Fruit fly (Drosophila melanogaster) whole organism, embryonic: Measurements from ENCODE around the gene cindr.

Experiments used
- Ada2b ChIP-seq: fragments of 200-800 bp; sonication (Bioruptor generic); IDR thresholded peaks from 2 replicates; pipeline ENCODE4 v1.3.6; 2022; ENCODE audit warnings: missing biosample characterization, missing genetic modification characterization
- Antp ChIP-seq: fragments of 200-800 bp; sonication (Bioruptor generic); optimal IDR thresholded peaks from 3 replicates; lab custom pipeline; 2016; ENCODE audit warnings: missing biosample characterization, missing genetic modification characterization
- Atf3 ChIP-seq: fragments of 200-800 bp; sonication (Bioruptor generic); optimal IDR thresholded peaks from 3 replicates; lab custom pipeline; 2016; ENCODE audit warnings: missing biosample characterization, missing genetic modification characterization
- CG11560 ChIP-seq: fragments of 200-800 bp; sonication (Bioruptor generic); IDR thresholded peaks from 3 replicates; pipeline ENCODE4 v1.3.6; 2022; ENCODE audit warnings: missing biosample characterization, missing genetic modification characterization
- CG12391 ChIP-seq: fragments of 200-800 bp; sonication (Bioruptor generic); optimal IDR thresholded peaks from 3 replicates; lab custom pipeline; 2018; ENCODE audit warnings: missing biosample characterization, mild to moderate bottlenecking, missing genetic modification characterization, moderate library complexity
- CG13296 ChIP-seq: fragments of 200-800 bp; sonication (Bioruptor generic); optimal IDR thresholded peaks from 3 replicates; lab custom pipeline; 2018; ENCODE audit warnings: missing biosample characterization, mild to moderate bottlenecking, missing genetic modification characterization
- CG13624 ChIP-seq: fragments of 200-800 bp; sonication (Bioruptor generic); optimal IDR thresholded peaks from 2 replicates; lab custom pipeline; 2016; ENCODE audit warnings: missing biosample characterization, missing genetic modification characterization
- CG1602 ChIP-seq: fragments of 200-800 bp; sonication (Bioruptor generic); optimal IDR thresholded peaks from 3 replicates; lab custom pipeline; 2016; ENCODE audit warnings: missing biosample characterization, missing genetic modification characterization
- CG16863 ChIP-seq: fragments of 200-800 bp; sonication (Bioruptor generic); optimal IDR thresholded peaks from 3 replicates; lab custom pipeline; 2016; ENCODE audit warnings: missing biosample characterization, missing genetic modification characterization
- CG17568 ChIP-seq: fragments of 200-800 bp; sonication (Bioruptor generic); optimal IDR thresholded peaks from 2 replicates; lab custom pipeline; 2018; ENCODE audit warnings: missing biosample characterization, mild to moderate bottlenecking, missing genetic modification characterization, moderate library complexity
- CG18476 ChIP-seq: fragments of 200-800 bp; sonication (Bioruptor generic); optimal IDR thresholded peaks from 2 replicates; lab custom pipeline; 2016; ENCODE audit warnings: missing biosample characterization, mild to moderate bottlenecking, missing genetic modification characterization
- CG2120 ChIP-seq: fragments of 200-800 bp; sonication (Bioruptor generic); optimal IDR thresholded peaks from 3 replicates; lab custom pipeline; 2016; ENCODE audit warnings: missing biosample characterization, missing genetic modification characterization
- CG31441 ChIP-seq: fragments of 200-800 bp; sonication (Bioruptor generic); IDR thresholded peaks from 2 replicates; pipeline ENCODE4 v1.3.6; 2022; ENCODE audit warnings: missing biosample characterization, missing genetic modification characterization
- CG34224 ChIP-seq: fragments of 200-800 bp; sonication (Bioruptor generic); IDR thresholded peaks from 3 replicates; pipeline ENCODE4 v1.3.6; 2022; ENCODE audit warnings: missing biosample characterization, missing genetic modification characterization; ENCODE audit not compliant: partially characterized antibody
- CG34422 ChIP-seq: fragments of 200-800 bp; sonication (Bioruptor generic); IDR thresholded peaks from 3 replicates; pipeline ENCODE4 v1.3.6; 2022; ENCODE audit warnings: missing biosample characterization, missing genetic modification characterization
- CG3995 ChIP-seq: fragments of 200-800 bp; sonication (Bioruptor generic); optimal IDR thresholded peaks from 3 replicates; lab custom pipeline; 2016; ENCODE audit warnings: missing biosample characterization, missing genetic modification characterization
- CG5245 ChIP-seq: fragments of 200-800 bp; sonication (Bioruptor generic); optimal IDR thresholded peaks from 3 replicates; lab custom pipeline; 2016; ENCODE audit warnings: missing biosample characterization, missing genetic modification characterization
- CG6254 ChIP-seq: fragments of 200-800 bp; sonication (Bioruptor generic); optimal IDR thresholded peaks from 3 replicates; lab custom pipeline; 2017; ENCODE audit warnings: mild to moderate bottlenecking, missing biosample characterization, missing genetic modification reagents, missing genetic modification characterization
- CG6683 ChIP-seq: fragments of 200-800 bp; sonication (Bioruptor generic); optimal IDR thresholded peaks from 2 replicates; lab custom pipeline; 2017; ENCODE audit warnings: missing biosample characterization, mild to moderate bottlenecking, missing genetic modification characterization, missing genetic modification reagents
- CG6689 ChIP-seq: fragments of 200-800 bp; sonication (Bioruptor generic); IDR thresholded peaks from 2 replicates; pipeline ENCODE4 v1.3.6; 2022; ENCODE audit warnings: missing biosample characterization, missing genetic modification characterization
- CG7357 ChIP-seq: fragments of 200-800 bp; sonication (Bioruptor generic); IDR thresholded peaks from 3 replicates; pipeline ENCODE4 v1.3.6; 2022; ENCODE audit warnings: missing biosample characterization, missing genetic modification characterization
- CG7556 ChIP-seq: fragments of 200-800 bp; sonication (Bioruptor generic); optimal IDR thresholded peaks from 2 replicates; lab custom pipeline; 2017; ENCODE audit warnings: missing biosample characterization, mild to moderate bottlenecking, missing genetic modification characterization
- CG8089 ChIP-seq: fragments of 200-800 bp; sonication (Bioruptor generic); optimal IDR thresholded peaks from 3 replicates; lab custom pipeline; 2016; ENCODE audit warnings: missing biosample characterization, missing genetic modification characterization
- CG8924 ChIP-seq: fragments of 200-800 bp; optimal IDR thresholded peaks from 3 replicates; lab custom pipeline; 2019; ENCODE audit warnings: missing biosample characterization, mild to moderate bottlenecking, missing genetic modification characterization, moderate library complexity
- CG8944 ChIP-seq: fragments of 200-800 bp; sonication (Bioruptor generic); optimal IDR thresholded peaks from 3 replicates; lab custom pipeline; 2016; ENCODE audit warnings: missing biosample characterization, missing genetic modification characterization
- CG9215 ChIP-seq: fragments of 200-800 bp; sonication (Bioruptor generic); IDR thresholded peaks from 2 replicates; pipeline ENCODE4 v1.3.6; 2022; ENCODE audit warnings: missing biosample characterization, missing genetic modification characterization
- CG9817 ChIP-seq: fragments of 200-800 bp; sonication (Bioruptor generic); optimal IDR thresholded peaks from 2 replicates; lab custom pipeline; 2018; ENCODE audit warnings: missing biosample characterization, mild to moderate bottlenecking, missing genetic modification characterization, moderate library complexity
- Dad ChIP-seq: fragments of 200-800 bp; sonication (Bioruptor generic); optimal IDR thresholded peaks from 3 replicates; lab custom pipeline; 2016; ENCODE audit warnings: missing biosample characterization, missing genetic modification characterization
- E2f1 ChIP-seq: fragments of 200-800 bp; sonication (Bioruptor generic); IDR thresholded peaks from 2 replicates; pipeline ENCODE4 v1.3.6; 2022; ENCODE audit warnings: missing biosample characterization, missing genetic modification characterization
- E2f2 ChIP-seq: fragments of 200-800 bp; sonication (Bioruptor generic); IDR thresholded peaks from 2 replicates; pipeline ENCODE4 v1.3.6; 2022; ENCODE audit warnings: missing biosample characterization, missing genetic modification characterization
- HHEX ChIP-seq: fragments of 200-800 bp; sonication (Bioruptor generic); optimal IDR thresholded peaks from 3 replicates; lab custom pipeline; 2017; ENCODE audit warnings: missing biosample characterization, mild to moderate bottlenecking, missing genetic modification characterization, missing genetic modification reagents
- Hr3 ChIP-seq: fragments of 200-800 bp; sonication (Bioruptor generic); optimal IDR thresholded peaks from 3 replicates; lab custom pipeline; 2016; ENCODE audit warnings: missing biosample characterization, missing genetic modification characterization
- Neu2 ChIP-seq: fragments of 200-800 bp; sonication (Bioruptor generic); optimal IDR thresholded peaks from 3 replicates; lab custom pipeline; 2016; ENCODE audit warnings: missing biosample characterization, missing genetic modification characterization, borderline replicate concordance
- Optix ChIP-seq: fragments of 200-800 bp; sonication (Bioruptor generic); IDR thresholded peaks from 3 replicates; pipeline ENCODE4 v1.3.6; 2022; ENCODE audit warnings: missing biosample characterization, missing genetic modification characterization
- Spps ChIP-seq: fragments of 200-800 bp; sonication (Bioruptor generic); optimal IDR thresholded peaks from 2 replicates; lab custom pipeline; 2018; ENCODE audit warnings: missing biosample characterization, mild to moderate bottlenecking, missing genetic modification characterization
- aop ChIP-seq: fragments of 200-800 bp; sonication (Bioruptor generic); IDR thresholded peaks from 2 replicates; pipeline ENCODE4 v1.3.6; 2022; ENCODE audit warnings: missing biosample characterization, missing genetic modification characterization
- ase ChIP-seq: fragments of 200-800 bp; sonication (Bioruptor generic); IDR thresholded peaks from 3 replicates; pipeline ENCODE4 v1.3.6; 2022; ENCODE audit warnings: missing biosample characterization, missing genetic modification characterization
- bigmax ChIP-seq: fragments of 200-800 bp; sonication (Bioruptor generic); optimal IDR thresholded peaks from 2 replicates; lab custom pipeline; 2018; ENCODE audit warnings: missing biosample characterization, mild to moderate bottlenecking, missing genetic modification characterization
- croc ChIP-seq: fragments of 200-800 bp; sonication (Bioruptor generic); conservative IDR thresholded peaks from 3 replicates; pipeline ENCODE4 v1.3.6; 2022; ENCODE audit warnings: missing biosample characterization, missing genetic modification characterization
- ham ChIP-seq: fragments of 200-800 bp; sonication (Bioruptor generic); IDR thresholded peaks from 2 replicates; pipeline ENCODE4 v1.3.6; 2022; ENCODE audit warnings: missing biosample characterization, missing genetic modification characterization
- hbn ChIP-seq: fragments of 200-800 bp; sonication (Bioruptor generic); IDR thresholded peaks from 2 replicates; pipeline ENCODE4 v1.3.6; 2022; ENCODE audit warnings: missing biosample characterization, missing genetic modification characterization; ENCODE audit not compliant: partially characterized antibody
- lbe ChIP-seq: fragments of 200-800 bp; sonication (Bioruptor generic); optimal IDR thresholded peaks from 2 replicates; lab custom pipeline; 2016; ENCODE audit warnings: missing biosample characterization, mild to moderate bottlenecking, missing genetic modification characterization
- lilli ChIP-seq: fragments of 200-800 bp; sonication (Bioruptor generic); optimal IDR thresholded peaks from 3 replicates; lab custom pipeline; 2016; ENCODE audit warnings: missing biosample characterization, missing genetic modification characterization
- nau ChIP-seq: fragments of 200-800 bp; sonication (Bioruptor generic); optimal IDR thresholded peaks from 3 replicates; lab custom pipeline; 2017; ENCODE audit warnings: missing biosample characterization, mild to moderate bottlenecking, missing genetic modification characterization, missing genetic modification reagents
- nerfin-1 ChIP-seq: fragments of 200-800 bp; sonication (Bioruptor generic); optimal IDR thresholded peaks from 3 replicates; lab custom pipeline; 2019; ENCODE audit warnings: missing biosample characterization, mild to moderate bottlenecking, missing genetic modification characterization, moderate library complexity
- pho ChIP-seq: fragments of 200-800 bp; sonication (Bioruptor generic); optimal IDR thresholded peaks from 2 replicates; lab custom pipeline; 2016; ENCODE audit warnings: missing biosample characterization, missing genetic modification characterization
- pita ChIP-seq: fragments of 200-800 bp; sonication (Bioruptor generic); optimal IDR thresholded peaks from 2 replicates; lab custom pipeline; 2017; ENCODE audit warnings: missing biosample characterization, mild to moderate bottlenecking, missing genetic modification characterization
- ranshi ChIP-seq: fragments of 200-800 bp; sonication (Bioruptor generic); IDR thresholded peaks from 2 replicates; pipeline ENCODE4 v1.3.6; 2022; ENCODE audit warnings: missing biosample characterization, missing genetic modification characterization
- seq ChIP-seq: fragments of 200-800 bp; sonication (Bioruptor generic); IDR thresholded peaks from 2 replicates; pipeline ENCODE4 v1.3.6; 2022; ENCODE audit warnings: missing biosample characterization, missing genetic modification characterization
- ssp ChIP-seq: fragments of 200-800 bp; sonication (Bioruptor generic); IDR thresholded peaks from 2 replicates; pipeline ENCODE4 v1.3.6; 2022; ENCODE audit warnings: missing biosample characterization, missing genetic modification characterization
- sug ChIP-seq: fragments of 200-800 bp; optimal IDR thresholded peaks from 2 replicates; lab custom pipeline; 2019; ENCODE audit warnings: missing biosample characterization, mild to moderate bottlenecking, missing genetic modification characterization, moderate library complexity
- wdn ChIP-seq: fragments of 200-800 bp; sonication (Bioruptor generic); IDR thresholded peaks from 2 replicates; pipeline ENCODE4 v1.3.6; 2022; ENCODE audit warnings: missing biosample characterization, missing genetic modification characterization

Gene cindr

dm6 chr3R:30761140-30761539 lies 47.3 kb upstream of the cindr start (continued):
- TF ChIP-seq CG13624 (no peak), CG8944 (GFP tag; lab: Kevin White, UChicago) (no peak), HHEX (GFP tag; lab: Kevin White, UChicago) (peak; percentile 10), pho (GFP tag; lab: Kevin White, UChicago) (no peak), Hr3 (peak; percentile 15), CG5245 (peak; percentile 31), seq (GFP tag; lab: Robert Waterston, UW) (0 out of 2 replicates have a peak, but pooled peaks have one; percentile 23), Ada2b (0 out of 2 replicates have a peak, but pooled peaks have one; percentile 36), lbe (GFP tag; lab: Kevin White, UChicago) (peak; percentile 22), CG8924 (peak; percentile 59), Atf3 (GFP tag; lab: Kevin White, UChicago) (no peak), CG34224 (GFP tag; lab: Robert Waterston, UW) (no peak), CG31441 (peak; percentile 66), nau (GFP tag; lab: Kevin White, UChicago) (no peak), E2f2 (GFP tag; lab: Robert Waterston, UW) (no peak), lilli (GFP tag; lab: Kevin White, UChicago) (peak; percentile 33), Neu2 (GFP tag; lab: Kevin White, UChicago) (peak; percentile 28), CG9817 (tag; lab: Kevin White, UChicago) (no peak), ranshi (no peak), CG12391 (peak; percentile 64), CG6689 (GFP tag; lab: Robert Waterston, UW) (peak; percentile 53; the same call in 1 of the 2 replicates), aop (GFP tag; lab: Robert Waterston, UW) (no peak), CG17568 (GFP tag; lab: Kevin White, UChicago) (no peak), sug (tag; lab: Kevin White, UChicago) (no peak), CG8089 (GFP tag; lab: Kevin White, UChicago) (peak; percentile 8), CG6683 (GFP tag; lab: Kevin White, UChicago) (peak; percentile 22), Dad (GFP tag; lab: Kevin White, UChicago) (no peak), ham (GFP tag; lab: Robert Waterston, UW) (no peak), hbn (GFP tag; lab: Robert Waterston, UW) (no peak), Optix (GFP tag; lab: Robert Waterston, UW) (peak; percentile 57; the same call in 1 of the 3 replicates), Antp (GFP tag; lab: Kevin White, UChicago) (peak; percentile 25), bigmax (GFP tag; lab: Kevin White, UChicago) (no peak), CG7556 (GFP tag; lab: Kevin White, UChicago) (peak; percentile 62), CG1602 (GFP tag; lab: Kevin White, UChicago) (peak; percentile 34), CG2120 (GFP tag; lab: Kevin White, UChicago) (peak; percentile 9), CG6254 (GFP tag; lab: Kevin White, UChicago) (peak; percentile 52), CG3995 (GFP tag; lab: Kevin White, UChicago) (no peak), E2f1 (GFP tag; lab: Robert Waterston, UW) (peak; percentile 53), ase (no peak), wdn (no peak), pita (GFP tag; lab: Kevin White, UChicago) (no peak), croc (peak; percentile 62; the same call in 2 of the 3 replicates), CG7357 (GFP tag; lab: Robert Waterston, UW) (0 out of 3 replicates have a peak, but pooled peaks have one; percentile 18), nerfin-1 (peak; percentile 45), CG13296 (peak; percentile 10), CG9215 (GFP tag; lab: Robert Waterston, UW) (no peak), CG11560 (no peak), Spps (tag; lab: Kevin White, UChicago) (peak; percentile 50), CG16863 (GFP tag; lab: Kevin White, UChicago) (peak; percentile 31), CG18476 (peak; percentile 51), CG34422 (GFP tag; lab: Robert Waterston, UW) (0 out of 3 replicates have a peak, but pooled peaks have one; percentile 25), ssp (GFP tag; lab: Robert Waterston, UW) (no peak)
